Fruit fly (Drosophila melanogaster): Measurements from ENCODE around the gene Rpt2.

Rpt2 gene

DNA sequence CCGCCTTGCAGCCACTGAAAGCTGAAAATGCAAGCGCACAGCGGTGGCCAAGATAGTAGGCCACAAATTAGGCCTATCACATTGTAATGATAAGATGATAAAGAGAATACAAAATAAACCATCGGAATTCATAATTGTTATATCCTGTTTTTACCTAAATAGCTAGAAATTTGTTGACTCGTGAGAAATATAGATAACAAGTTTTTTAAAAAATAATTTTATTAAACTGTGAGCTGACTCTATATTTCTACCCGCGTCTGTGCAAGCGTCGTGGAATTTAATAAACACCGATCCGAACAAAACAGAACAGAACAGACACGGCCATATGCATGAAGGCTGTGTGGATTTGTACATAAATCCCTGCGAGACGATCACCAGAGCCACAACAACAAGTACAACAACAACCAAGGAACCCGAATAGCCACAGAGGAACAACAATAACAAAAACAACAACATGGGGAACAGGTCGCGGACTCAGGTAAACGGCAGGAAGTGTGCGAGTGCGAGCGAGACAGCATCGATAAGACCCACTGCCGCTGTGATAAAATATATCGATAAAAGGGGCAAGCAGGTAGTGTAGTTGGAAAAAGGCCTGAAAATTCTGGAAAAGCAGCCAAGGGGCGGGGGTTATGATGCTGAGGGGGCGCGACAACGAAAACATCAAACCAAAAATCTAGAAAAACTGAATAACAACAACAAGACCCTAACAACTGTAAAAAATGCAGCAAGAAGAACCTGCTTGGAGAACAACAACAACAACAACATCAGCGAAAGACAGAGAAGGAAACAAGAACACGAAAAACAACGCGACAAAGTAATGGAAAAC is 44.9 kb downstream of the Rpt2 start:
- TF ChIP-seq cic (GFP tag; optimal IDR thresholded peaks at IDR 0.05): no peak
- TF ChIP-seq kay (GFP tag; ENCODE audit: borderline replicate concordance): no peak
- TF ChIP-seq CG14711 (tag; optimal IDR thresholded peaks at IDR 0.05): peak; percentile 70
- no peak for TF ChIP-seq Clk (GFP tag; optimal IDR thresholded peaks at IDR 0.05)
- peak; percentile 11 for TF ChIP-seq CG5204 (GFP tag; optimal IDR thresholded peaks at IDR 0.05)
- peak; percentile 2 for TF ChIP-seq CG33017 (tag; optimal IDR thresholded peaks at IDR 0.05)
- TF ChIP-seq CG7045 (GFP tag; optimal IDR thresholded peaks at IDR 0.05): no peak
- TF ChIP-seq toe (GFP tag; optimal IDR thresholded peaks at IDR 0.05): no peak
- no peak for TF ChIP-seq Crg-1 (GFP tag; optimal IDR thresholded peaks at IDR 0.05)
- no peak for TF ChIP-seq CG12768 (GFP tag; optimal IDR thresholded peaks at IDR 0.05)
- TF ChIP-seq tj (GFP tag; optimal IDR thresholded peaks at IDR 0.05): no peak
- TF ChIP-seq cnc (optimal IDR thresholded peaks at IDR 0.05): no peak
- peak; percentile 37 for TF ChIP-seq Hr96 (GFP tag; optimal IDR thresholded peaks at IDR 0.05)
- TF ChIP-seq Mnt (GFP tag; optimal IDR thresholded peaks at IDR 0.05): peak; percentile 20
- TF ChIP-seq pad (GFP tag; optimal IDR thresholded peaks at IDR 0.05): peak; percentile 82
- peak; percentile 90 for TF ChIP-seq bab1 (GFP tag; optimal IDR thresholded peaks at IDR 0.05)
- TF ChIP-seq CG7101 (tag; optimal IDR thresholded peaks at IDR 0.05): peak; percentile 71
- TF ChIP-seq CG11617 (GFP tag; optimal IDR thresholded peaks at IDR 0.05): peak; percentile 53
- peak; percentile 44 for TF ChIP-seq CG1620 (GFP tag; optimal IDR thresholded peaks at IDR 0.05)
- no peak for TF ChIP-seq ovo (GFP tag; optimal IDR thresholded peaks at IDR 0.05)

DNA sequence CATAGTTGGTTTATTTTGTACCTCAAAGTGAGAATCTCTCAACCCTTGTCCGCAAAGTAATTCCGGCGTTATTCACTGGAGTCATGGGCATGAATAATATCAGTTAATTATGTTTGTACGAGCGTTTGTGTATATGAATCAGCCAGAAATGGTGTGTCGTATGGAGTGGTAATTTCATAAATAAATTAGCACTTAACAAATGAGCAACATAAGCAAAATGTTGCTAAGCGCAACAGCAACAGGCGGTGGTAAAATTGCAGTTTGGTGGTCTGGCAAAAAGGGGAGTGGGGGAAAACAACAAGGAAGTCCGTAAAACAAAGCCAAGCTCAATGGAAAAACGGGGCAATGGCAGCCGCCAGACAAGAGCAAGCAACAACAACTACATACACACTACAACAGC is 45.7 kb downstream of the Rpt2 start:
- no peak for TF ChIP-seq cic (GFP tag; optimal IDR thresholded peaks at IDR 0.05)
- TF ChIP-seq CG12768 (GFP tag; optimal IDR thresholded peaks at IDR 0.05): no peak
- TF ChIP-seq tj (GFP tag; optimal IDR thresholded peaks at IDR 0.05): peak; percentile 87
- no peak for TF ChIP-seq cnc (optimal IDR thresholded peaks at IDR 0.05)
- TF ChIP-seq CG33017 (tag; optimal IDR thresholded peaks at IDR 0.05): no peak
- no peak for TF ChIP-seq CG5204 (GFP tag; optimal IDR thresholded peaks at IDR 0.05)
- TF ChIP-seq Clk (GFP tag; optimal IDR thresholded peaks at IDR 0.05): no peak
- no peak for TF ChIP-seq Mnt (GFP tag; optimal IDR thresholded peaks at IDR 0.05)

DNA sequence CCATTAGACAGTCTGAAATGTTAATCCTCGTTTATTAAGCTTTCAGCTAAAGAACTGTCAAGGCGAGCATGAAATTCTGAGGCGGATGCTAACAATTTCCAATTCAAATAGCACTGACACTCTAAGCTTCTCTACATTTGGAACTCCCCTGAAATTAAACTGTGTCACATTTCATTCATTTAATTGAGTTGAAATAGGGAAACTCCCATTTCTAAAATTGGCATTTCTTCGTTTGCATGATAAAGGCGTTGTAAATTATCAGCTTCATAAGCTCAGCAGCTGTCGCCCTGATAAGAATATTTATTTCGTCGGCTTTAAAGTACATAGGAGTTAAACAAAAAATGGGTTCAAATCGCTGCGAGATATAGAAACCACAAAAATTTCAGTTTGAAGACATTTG is 46.2 kb downstream of the Rpt2 start:
- no peak for TF ChIP-seq CG7045 (GFP tag; optimal IDR thresholded peaks at IDR 0.05)
- no peak for TF ChIP-seq CG5204 (GFP tag; optimal IDR thresholded peaks at IDR 0.05)
- no peak for TF ChIP-seq bab1 (GFP tag; optimal IDR thresholded peaks at IDR 0.05)

DNA sequence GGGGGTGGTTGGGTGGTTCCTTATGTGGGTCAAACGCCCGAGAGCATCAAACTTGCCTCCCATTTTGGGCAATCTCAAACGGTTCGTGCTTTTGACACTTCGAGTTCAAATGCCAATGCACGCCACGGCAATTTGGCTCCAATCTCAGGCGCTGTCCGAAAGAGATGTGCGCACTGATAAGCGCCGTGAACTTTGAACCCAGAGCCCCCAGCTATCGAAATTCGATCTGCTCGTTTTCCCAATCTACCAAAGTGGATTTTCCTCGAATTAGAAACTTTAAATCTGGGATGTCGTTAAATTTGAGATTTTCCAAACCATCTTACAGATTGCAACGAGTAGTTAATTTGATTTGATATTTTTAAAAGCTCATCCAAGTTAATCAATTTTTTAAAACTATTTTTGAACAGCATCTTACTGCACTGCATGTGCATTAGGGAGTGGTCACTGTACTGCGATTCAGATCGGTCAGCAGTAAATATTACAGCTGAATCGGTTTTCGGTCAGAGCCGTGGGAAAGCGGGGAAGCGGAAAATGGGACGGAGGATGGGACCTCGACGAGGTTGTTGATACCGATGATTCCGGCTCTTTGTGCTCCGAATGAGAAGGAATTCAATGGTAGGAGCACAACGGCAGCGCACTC is 47.1 kb downstream of the Rpt2 start:
- TF ChIP-seq tj (GFP tag; optimal IDR thresholded peaks at IDR 0.05): peak; percentile 72
- TF ChIP-seq toe (GFP tag; optimal IDR thresholded peaks at IDR 0.05): no peak

DNA sequence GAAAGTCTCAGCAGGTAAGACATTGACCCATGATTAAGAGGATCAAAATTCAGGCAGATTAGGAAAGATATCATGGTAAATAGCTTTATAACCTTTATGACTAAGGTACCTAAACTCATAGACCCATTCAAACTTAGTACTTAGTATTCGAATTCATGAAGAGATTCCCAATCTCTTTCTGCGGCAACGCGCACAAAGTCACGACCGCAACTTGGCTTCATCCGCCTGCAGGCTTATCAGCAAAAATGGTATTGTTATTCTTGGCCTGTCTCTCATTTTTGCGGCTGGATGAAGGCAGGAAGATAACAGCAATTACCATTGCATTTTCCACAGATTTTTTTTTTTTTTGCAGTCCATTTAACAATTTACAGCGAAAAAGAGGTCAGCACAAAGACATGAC is 51.1 kb downstream of the Rpt2 start:
- TF ChIP-seq cic (GFP tag; optimal IDR thresholded peaks at IDR 0.05): no peak
- TF ChIP-seq CG12768 (GFP tag; optimal IDR thresholded peaks at IDR 0.05): no peak
- no peak for TF ChIP-seq CG7101 (tag; optimal IDR thresholded peaks at IDR 0.05)
- TF ChIP-seq Mnt (GFP tag; optimal IDR thresholded peaks at IDR 0.05): no peak

All from whole organism, adult.